Worm (Caenorhabditis elegans): ENCODE results near the gene K08D8.3.

- no peak for TF ChIP-seq ama-1 (optimal IDR thresholded peaks at IDR 0.05)
- TF ChIP-seq ceh-13 (GFP tag; optimal IDR thresholded peaks at IDR 0.05) = no peak
- TF ChIP-seq tbx-11 (GFP tag; IDR thresholded peaks at IDR 0.05) = no peak
- TF ChIP-seq ets-7 (tag; optimal IDR thresholded peaks at IDR 0.05) = no peak
- no peak for TF ChIP-seq hmbx-1 (tag; optimal IDR thresholded peaks at IDR 0.05)
- no peak for TF ChIP-seq scrt-1 (GFP tag; IDR thresholded peaks at IDR 0.05)
- no peak for TF ChIP-seq F13C5.2 (tag; optimal IDR thresholded peaks at IDR 0.05)
- TF ChIP-seq flt-1 (GFP tag; IDR thresholded peaks at IDR 0.05) = no peak
- no peak for TF ChIP-seq ceh-36 (tag; optimal IDR thresholded peaks at IDR 0.05)
- no peak for TF ChIP-seq tbx-37 (GFP tag; conservative IDR thresholded peaks at IDR 0.05)
- no peak for TF ChIP-seq hmg-4 (GFP tag; optimal IDR thresholded peaks at IDR 0.05)
Observed at ce11 chrIV:12870315-12870714, 36.1 kb downstream of the K08D8.3 start.
